Fruit fly (Drosophila melanogaster): Measurements from ENCODE around the gene Acsf2.

Acsf2 gene

dm6 chr2L:5298978-5299627, 42.9 kb downstream of the Acsf2 start:
- TF ChIP-seq cwo (GFP tag; optimal IDR thresholded peaks at IDR 0.05) (peak; percentile 76), CG12155 (GFP tag; optimal IDR thresholded peaks at IDR 0.05) (peak; percentile 44), lab (GFP tag; optimal IDR thresholded peaks at IDR 0.05) (peak; percentile 81), CG32767 (GFP tag; IDR thresholded peaks at IDR 0.05) (peak; percentile 83), odd (GFP tag; optimal IDR thresholded peaks at IDR 0.05) (peak; percentile 84), wdn (GFP tag; IDR thresholded peaks at IDR 0.05) (0 out of 2 replicates have a peak, but pooled peaks have one; percentile 31), run (tag; optimal IDR thresholded peaks at IDR 0.05) (peak; percentile 88), Rfx (GFP tag; IDR thresholded peaks at IDR 0.05) (peak; percentile 55), Pdp1 (GFP tag; optimal IDR thresholded peaks at IDR 0.05) (peak in 1 of 2 experiments; percentile 70), D19B (GFP tag; optimal IDR thresholded peaks at IDR 0.05) (peak; percentile 3), CTCF (GFP tag; optimal IDR thresholded peaks at IDR 0.05) (peak; percentile 43), YL-1 (GFP tag; optimal IDR thresholded peaks at IDR 0.05) (peak; percentile 23), ro (GFP tag; IDR thresholded peaks at IDR 0.05) (peak; percentile 25; the same call in 1 of the 2 replicates), Sox102F (GFP tag; optimal IDR thresholded peaks at IDR 0.05) (peak; percentile 92), Neu2 (GFP tag; optimal IDR thresholded peaks at IDR 0.05; ENCODE audit: borderline replicate concordance) (no peak), Meics (GFP tag; optimal IDR thresholded peaks at IDR 0.05) (peak; percentile 70), p53 (GFP tag; optimal IDR thresholded peaks at IDR 0.05) (no peak), fd102C (GFP tag; optimal IDR thresholded peaks at IDR 0.05) (no peak), sd (tag; optimal IDR thresholded peaks at IDR 0.05) (peak; percentile 42), CG11504 (tag; optimal IDR thresholded peaks at IDR 0.05) (peak; percentile 91), NK7.1 (GFP tag; optimal IDR thresholded peaks at IDR 0.05) (no peak), croc (GFP tag; conservative IDR thresholded peaks at IDR 0.05) (peak; percentile 74), CHES-1-like (GFP tag; optimal IDR thresholded peaks at IDR 0.05) (peak; percentile 22), Dfd (GFP tag; optimal IDR thresholded peaks at IDR 0.05) (no peak), CG8478 (optimal IDR thresholded peaks at IDR 0.05) (no peak), CG3838 (GFP tag; optimal IDR thresholded peaks at IDR 0.05) (no peak), chinmo (GFP tag; IDR thresholded peaks at IDR 0.05; ENCODE audit: partially characterized antibody) (no peak), CG4282 (GFP tag; optimal IDR thresholded peaks at IDR 0.05) (no peak), CG32532 (GFP tag; IDR thresholded peaks at IDR 0.05) (peak; percentile 69), CG14050 (GFP tag; IDR thresholded peaks at IDR 0.05) (peak; percentile 51; the same call in 2 of the 3 replicates), CG16813 (GFP tag; IDR thresholded peaks at IDR 0.05; ENCODE audit: partially characterized antibody) (no peak), Mrtf (GFP tag; IDR thresholded peaks at IDR 0.05) (no peak; the same call in 2 of the 3 replicates), crp (GFP tag; optimal IDR thresholded peaks at IDR 0.05) (peak in 1 of 2 experiments; percentile 13), CG6175 (GFP tag; IDR thresholded peaks at IDR 0.05) (no peak), dmrt11E (tag; optimal IDR thresholded peaks at IDR 0.05) (peak; percentile 79), jing (GFP tag; optimal IDR thresholded peaks at IDR 0.05) (peak; percentile 82), shn (GFP tag; optimal IDR thresholded peaks at IDR 0.05) (peak; percentile 59), CG6254 (GFP tag; optimal IDR thresholded peaks at IDR 0.05) (peak; percentile 88), bigmax (GFP tag; optimal IDR thresholded peaks at IDR 0.05) (no peak), pita (GFP tag; optimal IDR thresholded peaks at IDR 0.05) (no peak), az2 (GFP tag; optimal IDR thresholded peaks at IDR 0.05) (peak; percentile 84), CG6791 (GFP tag; IDR thresholded peaks at IDR 0.05; ENCODE audit: partially characterized antibody) (no peak), CG6689 (GFP tag; IDR thresholded peaks at IDR 0.05) (peak; percentile 81), Ravus (GFP tag; IDR thresholded peaks at IDR 0.05) (peak; percentile 14; the same call in 1 of the 2 replicates), Gsc (GFP tag; IDR thresholded peaks at IDR 0.05) (peak; percentile 20; the same call in 1 of the 2 replicates), CG5180 (GFP tag; optimal IDR thresholded peaks at IDR 0.05) (peak; percentile 85), lbe (GFP tag; optimal IDR thresholded peaks at IDR 0.05) (peak; percentile 67), ab (GFP tag; optimal IDR thresholded peaks at IDR 0.05) (peak; percentile 13), pan (optimal IDR thresholded peaks at IDR 0.05) (no peak), pan (GFP tag; optimal IDR thresholded peaks at IDR 0.05 in 1 of 2, IDR thresholded peaks at IDR 0.05 in 1 of 2) (peak in 1 of 2 experiments; percentile 54)

Data from whole organism, embryonic.